Worm (Caenorhabditis elegans): ENCODE data around the gene irg-6.
"Not testable (repeated sequence)": the region's sequence is repeated elsewhere in the genome, so short reads cannot be mapped to it uniquely, and the experiment has no call there.

Gene irg-6

ce11 chrIV:12879557-12879956 lies 35.2 kb downstream of the irg-6 start, which contains the start of gene ZK896.5:
Gene ZK896.5 (minus strand): TSS chrIV:12879645.
- TF ChIP-seq peb-1 (tag; optimal IDR thresholded peaks at IDR 0.05) (no peak), fos-1 (tag; optimal IDR thresholded peaks at IDR 0.05) (peak; percentile 88), crh-2 (tag; optimal IDR thresholded peaks at IDR 0.05) (peak; percentile 18), ztf-4 (tag; optimal IDR thresholded peaks at IDR 0.05) (no peak), sma-3 (GFP tag; optimal IDR thresholded peaks at IDR 0.05) (no peak), sma-9 (GFP tag; optimal IDR thresholded peaks at IDR 0.05) (peak; percentile 84), sma-9 (tag; optimal IDR thresholded peaks at IDR 0.05) (no peak), sem-4 (tag; optimal IDR thresholded peaks at IDR 0.05) (no peak)

- TF ChIP-seq fos-1 (tag; optimal IDR thresholded peaks at IDR 0.05) (peak; percentile 85), sma-9 (GFP tag; optimal IDR thresholded peaks at IDR 0.05) (peak; percentile 31), sma-9 (tag; optimal IDR thresholded peaks at IDR 0.05) (no peak), R02D3.7 (tag; optimal IDR thresholded peaks at IDR 0.05) (no peak)
Observed at ce11 chrIV:12876558-12876957, 38.2 kb downstream of the irg-6 start.

ce11 chrIV:12875260-12875659 lies 39.5 kb downstream of the irg-6 start, which contains the start of gene ZK896.1:
Gene ZK896.1 (minus strand): TSS chrIV:12875360.
- not testable (repeated sequence) for TF ChIP-seq unc-39 (tag; optimal IDR thresholded peaks at IDR 0.05); gmeb-1 (tag; optimal IDR thresholded peaks at IDR 0.05); unc-55 (GFP tag; optimal IDR thresholded peaks at IDR 0.05)

- TF ChIP-seq unc-39 (tag; optimal IDR thresholded peaks at IDR 0.05) (no peak), fos-1 (tag; optimal IDR thresholded peaks at IDR 0.05) (peak; percentile 9)
Observed at ce11 chrIV:12871445-12871947, 43.3 kb downstream of the irg-6 start, which contains the start of gene clec-187. Gene clec-187 (minus strand): TSS chrIV:12871495.

- TF ChIP-seq mbf-1 (tag; optimal IDR thresholded peaks at IDR 0.05) (no peak), ceh-82 (tag; optimal IDR thresholded peaks at IDR 0.05) (no peak), sma-3 (GFP tag; optimal IDR thresholded peaks at IDR 0.05) (no peak), aly-2 (tag; optimal IDR thresholded peaks at IDR 0.05) (no peak), sem-4 (tag; optimal IDR thresholded peaks at IDR 0.05) (no peak), alr-1 (tag; optimal IDR thresholded peaks at IDR 0.05) (no peak), nhr-23 (tag; optimal IDR thresholded peaks at IDR 0.05) (no peak), lin-39 (tag; optimal IDR thresholded peaks at IDR 0.05) (no peak), nhr-77 (tag; optimal IDR thresholded peaks at IDR 0.05) (no peak), blmp-1 (tag; optimal IDR thresholded peaks at IDR 0.05; ENCODE audit: insufficient read depth) (no peak), gmeb-1 (tag; optimal IDR thresholded peaks at IDR 0.05) (no peak), nhr-21 (tag; optimal IDR thresholded peaks at IDR 0.05) (no peak), egl-27 (tag; optimal IDR thresholded peaks at IDR 0.05) (no peak), ztf-11 (tag; optimal IDR thresholded peaks at IDR 0.05) (no peak), fos-1 (tag; optimal IDR thresholded peaks at IDR 0.05) (no peak), nhr-6 (tag; optimal IDR thresholded peaks at IDR 0.05) (no peak), crh-2 (tag; optimal IDR thresholded peaks at IDR 0.05) (no peak), ceh-16 (tag; optimal IDR thresholded peaks at IDR 0.05) (no peak), zag-1 (tag; optimal IDR thresholded peaks at IDR 0.05) (no peak), peb-1 (tag; optimal IDR thresholded peaks at IDR 0.05) (no peak)
Observed at ce11 chrIV:12870315-12870714, 44.5 kb downstream of the irg-6 start.

- TF ChIP-seq ZK546.5 (tag; optimal IDR thresholded peaks at IDR 0.05), result no peak
- peak; percentile 28 for TF ChIP-seq snpc-4 (tag; optimal IDR thresholded peaks at IDR 0.05)
Observed at ce11 chrIV:12869812-12870211, 45.0 kb downstream of the irg-6 start.

DNA sequence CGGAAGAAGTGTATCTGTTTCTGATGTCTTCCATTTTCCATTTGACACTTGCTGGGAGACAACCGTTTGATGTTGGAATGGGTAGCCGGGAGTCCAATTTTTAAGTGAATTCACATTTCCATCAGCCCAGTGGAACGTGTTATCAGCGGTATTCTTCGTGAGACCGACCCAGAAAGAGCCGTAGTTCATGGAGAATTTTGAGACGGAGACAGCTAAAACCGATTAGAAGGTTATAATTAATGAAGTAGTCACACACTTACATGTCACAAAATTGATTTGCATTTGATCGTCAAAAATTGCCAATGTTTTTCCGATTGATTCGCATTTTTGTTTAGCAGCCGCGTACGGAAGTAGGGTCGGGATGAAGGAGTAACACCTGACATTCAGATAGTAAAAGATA lies 45.4 kb downstream of the irg-6 start:
- TF ChIP-seq dmd-4 (tag; optimal IDR thresholded peaks at IDR 0.05) (no peak), ztf-11 (tag; optimal IDR thresholded peaks at IDR 0.05) (no peak), mdl-1 (tag; optimal IDR thresholded peaks at IDR 0.05) (no peak), nhr-6 (tag; optimal IDR thresholded peaks at IDR 0.05) (no peak), ceh-16 (tag; optimal IDR thresholded peaks at IDR 0.05) (no peak), sma-9 (GFP tag; optimal IDR thresholded peaks at IDR 0.05) (no peak), sma-9 (tag; optimal IDR thresholded peaks at IDR 0.05) (no peak), aly-2 (tag; optimal IDR thresholded peaks at IDR 0.05) (no peak), sma-3 (GFP tag; optimal IDR thresholded peaks at IDR 0.05) (no peak), unc-62 (GFP tag; optimal IDR thresholded peaks at IDR 0.05) (no peak), nhr-25 (tag; optimal IDR thresholded peaks at IDR 0.05) (no peak), Y55F3AM.14 (GFP tag; optimal IDR thresholded peaks at IDR 0.05) (no peak), unc-39 (tag; optimal IDR thresholded peaks at IDR 0.05) (no peak), lsy-2 (tag; optimal IDR thresholded peaks at IDR 0.05) (no peak)

Measured in whole organism, L2 larva.